Worm (Caenorhabditis elegans) whole organism, mixed stage, embryonic: Measurements from ENCODE around the gene R06F6.14.

ENCODE experiments used
- ceh-43 ChIP-seq: fragments of 200-800 bp; sonication (Bioruptor generic); optimal IDR thresholded peaks from 2 replicates; lab custom pipeline; 2018; ENCODE audit warnings: mild to moderate bottlenecking, missing genetic modification characterization, moderate library complexity, missing compliant biosample characterization
- ceh-83 ChIP-seq: fragments of 200-800 bp; sonication (Bioruptor generic); optimal IDR thresholded peaks from 2 replicates; lab custom pipeline; 2018; ENCODE audit warnings: mild to moderate bottlenecking, missing genetic modification characterization, missing compliant biosample characterization
- nhr-237 ChIP-seq: fragments of 150-350 bp; optimal IDR thresholded peaks from 2 replicates; lab custom pipeline; 2014; ENCODE audit warnings: missing biosample characterization, missing genetic modification characterization
- snpc-4 ChIP-seq: fragments of 150-350 bp; optimal IDR thresholded peaks from 2 replicates; lab custom pipeline; 2014; ENCODE audit warnings: missing biosample characterization, missing genetic modification characterization
- unc-39 ChIP-seq: fragments of 150-350 bp; optimal IDR thresholded peaks from 2 replicates; lab custom pipeline; 2014; ENCODE audit warnings: missing biosample characterization, missing genetic modification characterization
- unc-62 ChIP-seq: fragments of 150-350 bp; optimal IDR thresholded peaks from 2 replicates; lab custom pipeline; 2014; ENCODE audit warnings: missing biosample characterization, missing genetic modification reagents, missing genetic modification characterization
- ztf-11 ChIP-seq: fragments of 150-350 bp; optimal IDR thresholded peaks from 2 replicates; lab custom pipeline; 2014; ENCODE audit warnings: missing biosample characterization, missing genetic modification characterization

DNA sequence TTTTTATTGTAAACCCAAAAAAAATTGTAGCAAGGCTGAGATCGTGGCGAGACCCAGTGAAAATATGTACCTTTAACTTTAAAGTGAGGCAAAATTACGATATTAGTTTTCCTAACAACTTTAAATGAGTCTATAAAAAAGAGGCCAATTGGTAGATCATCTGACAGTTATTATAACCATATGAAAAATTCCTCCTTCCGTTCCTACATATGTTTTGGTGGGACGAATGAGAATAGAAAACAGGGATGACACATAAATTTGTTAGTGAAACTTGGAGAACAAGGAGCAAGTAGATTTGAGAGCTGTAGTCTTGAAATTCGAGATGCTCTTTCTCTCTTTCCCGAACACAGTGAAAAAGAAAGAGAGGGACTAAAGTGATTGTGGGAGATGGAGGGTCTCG, 43.9 kb upstream of the R06F6.14 start:
- TF ChIP-seq unc-62 (GFP tag; lab: Kevin White, UChicago), result no peak
- TF ChIP-seq unc-39, result no peak
- TF ChIP-seq snpc-4, result no peak
- no peak for TF ChIP-seq ceh-43 (GFP tag; lab: Kevin White, UChicago)
- no peak for TF ChIP-seq nhr-237 (tag; lab: Kevin White, UChicago)
- TF ChIP-seq ztf-11, result no peak
- no peak for TF ChIP-seq ceh-83 (GFP tag; lab: Kevin White, UChicago)
